Fruit fly (Drosophila melanogaster) whole organism, adult: Measurements from ENCODE around the gene Ir68b.

ENCODE experiments used
- CG33017 ChIP-seq: fragments of 200-800 bp; sonication (Bioruptor generic); optimal IDR thresholded peaks from 2 replicates; lab custom pipeline; 2018; ENCODE audit warnings: missing biosample characterization, mild to moderate bottlenecking, missing genetic modification characterization, moderate library complexity
- CG5204 ChIP-seq: fragments of 200-800 bp; sonication (Bioruptor generic); optimal IDR thresholded peaks from 2 replicates; lab custom pipeline; 2016; ENCODE audit warnings: missing biosample characterization, missing genetic modification characterization
- CG7045 ChIP-seq: fragments of 200-800 bp; sonication (Bioruptor generic); optimal IDR thresholded peaks from 2 replicates; lab custom pipeline; 2017; ENCODE audit warnings: missing biosample characterization, mild to moderate bottlenecking, missing genetic modification characterization
- CG7101 ChIP-seq: fragments of 200-800 bp; sonication (Bioruptor generic); optimal IDR thresholded peaks from 2 replicates; lab custom pipeline; 2018; ENCODE audit warnings: missing biosample characterization, mild to moderate bottlenecking, missing genetic modification characterization, moderate library complexity
- Hr96 ChIP-seq: fragments of 200-800 bp; sonication (Bioruptor generic); optimal IDR thresholded peaks from 2 replicates; lab custom pipeline; 2016; ENCODE audit warnings: missing biosample characterization, missing genetic modification characterization
- bab1 ChIP-seq: fragments of 200-800 bp; sonication (Bioruptor generic); optimal IDR thresholded peaks from 3 replicates; lab custom pipeline; 2019; ENCODE audit warnings: missing biosample characterization, mild to moderate bottlenecking, missing genetic modification characterization, moderate library complexity
- cic ChIP-seq: fragments of 200-800 bp; sonication (Bioruptor generic); optimal IDR thresholded peaks from 2 replicates; lab custom pipeline; 2017; ENCODE audit warnings: missing biosample characterization, mild to moderate bottlenecking, missing genetic modification characterization, moderate library complexity
- cnc ChIP-seq, 2 experiments: fragments of >200 bp; optimal IDR thresholded peaks; 2 replicates each; lab custom pipeline; 2017
- kay ChIP-seq: fragments of 200-800 bp; sonication (Bioruptor generic); peaks from one replicate; lab custom pipeline; 2016; ENCODE audit warnings: missing biosample characterization, missing genetic modification characterization, borderline replicate concordance
- tj ChIP-seq: fragments of 200-800 bp; sonication (Bioruptor generic); optimal IDR thresholded peaks from 3 replicates; lab custom pipeline; 2017; ENCODE audit warnings: missing biosample characterization, mild to moderate bottlenecking, missing genetic modification characterization, moderate library complexity

DNA sequence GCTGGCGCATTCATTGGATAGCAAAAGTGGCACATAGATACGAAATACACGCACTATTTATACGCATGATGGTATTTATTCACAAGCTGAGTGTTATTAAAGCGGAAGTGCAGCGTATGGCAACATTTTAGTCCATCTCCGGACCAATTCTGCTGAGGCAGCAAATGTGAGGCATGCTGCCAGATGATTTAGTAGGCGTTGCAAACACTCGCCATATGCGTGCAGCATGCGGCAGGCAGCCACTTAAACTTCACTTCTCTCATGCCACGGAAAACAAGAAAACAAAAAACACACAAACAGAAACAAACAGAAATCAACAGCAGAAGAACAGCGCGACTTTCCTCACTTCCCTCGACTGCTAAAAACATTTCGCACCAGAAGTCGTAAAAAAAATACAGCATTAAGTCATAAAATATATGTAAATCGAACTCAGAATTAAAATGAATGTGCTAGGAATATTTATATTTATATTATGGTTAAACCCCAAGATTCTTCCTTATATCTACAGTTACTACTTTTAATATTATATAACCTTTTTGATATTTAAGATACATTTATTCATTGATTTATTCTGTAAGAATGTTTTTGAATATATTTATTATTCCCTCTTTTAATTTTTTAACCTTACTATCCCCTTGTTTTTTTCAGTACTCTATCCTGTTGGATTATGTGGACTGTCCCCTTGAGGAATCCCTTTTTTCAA lies 27.7 kb downstream of the Ir68b start:
- TF ChIP-seq bab1 (no peak), CG5204 (GFP tag; lab: Kevin White, UChicago) (no peak), CG33017 (tag; lab: Kevin White, UChicago) (no peak), cic (no peak), cnc (optimal IDR thresholded peaks at IDR 0.05; lab: Kevin White, UChicago) (no peak), Hr96 (GFP tag; lab: Kevin White, UChicago) (no peak), CG7101 (tag; lab: Kevin White, UChicago) (no peak), tj (GFP tag; lab: Kevin White, UChicago) (no peak), kay (GFP tag; lab: Kevin White, UChicago) (no peak), CG7045 (GFP tag; lab: Kevin White, UChicago) (no peak)
